Worm (Caenorhabditis elegans) whole organism, mixed stage, embryonic: ENCODE data around the gene ugt-15.

Experiments used
- blmp-1 ChIP-seq: fragments of 150-350 bp; optimal IDR thresholded peaks from 2 replicates; lab custom pipeline; 2014; ENCODE audit warnings: missing biosample characterization, missing genetic modification characterization
- elt-1 ChIP-seq: sonication (generic microtip); optimal IDR thresholded peaks from 2 replicates; lab custom pipeline; 2017; ENCODE audit warnings: missing genetic modification characterization, mild to moderate bottlenecking, missing compliant biosample characterization, antibody characterized with exemption, moderate library complexity, borderline replicate concordance; ENCODE audit not compliant: insufficient read depth
- snpc-4 ChIP-seq: fragments of 150-350 bp; optimal IDR thresholded peaks from 2 replicates; lab custom pipeline; 2014; ENCODE audit warnings: missing biosample characterization, missing genetic modification characterization
- unc-62 ChIP-seq: fragments of 150-350 bp; optimal IDR thresholded peaks from 2 replicates; lab custom pipeline; 2014; ENCODE audit warnings: missing biosample characterization, missing genetic modification reagents, missing genetic modification characterization
- ztf-11 ChIP-seq: fragments of 150-350 bp; optimal IDR thresholded peaks from 2 replicates; lab custom pipeline; 2014; ENCODE audit warnings: missing biosample characterization, missing genetic modification characterization

DNA sequence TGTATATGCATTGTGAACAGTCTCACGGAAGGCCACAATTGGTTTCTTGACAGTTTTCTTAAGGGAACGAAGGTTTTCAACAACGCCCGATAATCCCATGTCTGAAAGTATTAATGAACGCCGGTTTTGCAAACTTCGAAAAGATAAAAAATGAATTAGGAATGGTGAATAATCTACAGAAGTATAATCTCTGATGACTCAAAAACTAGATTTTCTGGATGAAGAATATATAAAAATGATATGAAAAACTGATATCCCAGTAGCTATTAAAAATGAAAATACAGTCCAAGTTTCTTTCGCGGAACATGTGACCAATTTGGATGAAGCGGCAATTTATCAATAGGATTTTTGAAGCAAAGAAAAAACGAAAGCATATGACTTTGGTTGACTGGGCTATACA is 13.3 kb upstream of the ugt-15 start, which contains the start of gene ZC443.3:
- TF ChIP-seq ztf-11 (tag; lab: Kevin White, UChicago) (no peak), snpc-4 (tag; lab: Kevin White, UChicago) (no peak), unc-62 (GFP tag; lab: Kevin White, UChicago) (no peak), blmp-1 (tag; lab: Kevin White, UChicago) (no peak), elt-1 (no peak)
